Worm (Caenorhabditis elegans): Measurements from ENCODE around the gene K11D12.11.

Gene K11D12.11

ce11 chrV:5038449-5038848 lies 951 bp downstream of the K11D12.11 start:
- no peak for TF ChIP-seq ref-1 (GFP tag; conservative IDR thresholded peaks at IDR 0.05)
- TF ChIP-seq flt-1 (GFP tag; IDR thresholded peaks at IDR 0.05): no peak
- no peak for TF ChIP-seq ztf-23 (GFP tag; IDR thresholded peaks at IDR 0.05)
- no peak for TF ChIP-seq klf-2 (GFP tag; conservative IDR thresholded peaks at IDR 0.05)
- TF ChIP-seq tab-1 (GFP tag; IDR thresholded peaks at IDR 0.05): no peak
- TF ChIP-seq cog-1 (tag; optimal IDR thresholded peaks at IDR 0.05): no peak
- TF ChIP-seq T22C8.4 (GFP tag; IDR thresholded peaks at IDR 0.05): no peak
- TF ChIP-seq med-1 (GFP tag; optimal IDR thresholded peaks at IDR 0.05; ENCODE audit: insufficient read depth): no peak

DNA sequence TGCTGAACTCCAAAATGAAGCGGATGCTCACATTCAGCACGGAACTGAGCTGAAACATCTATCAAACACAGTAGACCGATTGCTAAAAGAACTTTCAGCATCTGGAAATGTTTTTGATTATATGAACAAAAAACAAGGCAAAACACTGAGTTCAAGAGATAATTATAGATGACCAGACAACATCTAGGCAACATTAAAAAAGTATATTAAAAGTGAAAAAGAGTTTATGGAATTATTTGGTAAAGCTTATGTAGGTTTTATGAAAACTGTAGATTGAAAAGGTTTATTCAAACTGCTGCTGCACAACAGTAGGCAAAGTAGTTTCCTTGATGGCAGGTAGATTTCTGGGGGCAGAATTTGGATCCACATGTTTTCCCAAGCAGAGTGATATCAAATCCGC lies 3.0 kb downstream of the K11D12.11 start, which contains the start of gene K11D12.7:
Gene K11D12.7 (minus strand): TSS at position 101 of the 400 bp plus-strand sequence.
- TF ChIP-seq ztf-23 (GFP tag; IDR thresholded peaks at IDR 0.05) (no peak), tab-1 (GFP tag; IDR thresholded peaks at IDR 0.05) (no peak), T22C8.4 (GFP tag; IDR thresholded peaks at IDR 0.05) (no peak), cog-1 (tag; optimal IDR thresholded peaks at IDR 0.05) (no peak), ref-1 (GFP tag; conservative IDR thresholded peaks at IDR 0.05) (no peak), flt-1 (GFP tag; IDR thresholded peaks at IDR 0.05) (no peak), klf-2 (GFP tag; conservative IDR thresholded peaks at IDR 0.05) (no peak), ztf-29 (GFP tag; IDR thresholded peaks at IDR 0.05) (no peak)

DNA sequence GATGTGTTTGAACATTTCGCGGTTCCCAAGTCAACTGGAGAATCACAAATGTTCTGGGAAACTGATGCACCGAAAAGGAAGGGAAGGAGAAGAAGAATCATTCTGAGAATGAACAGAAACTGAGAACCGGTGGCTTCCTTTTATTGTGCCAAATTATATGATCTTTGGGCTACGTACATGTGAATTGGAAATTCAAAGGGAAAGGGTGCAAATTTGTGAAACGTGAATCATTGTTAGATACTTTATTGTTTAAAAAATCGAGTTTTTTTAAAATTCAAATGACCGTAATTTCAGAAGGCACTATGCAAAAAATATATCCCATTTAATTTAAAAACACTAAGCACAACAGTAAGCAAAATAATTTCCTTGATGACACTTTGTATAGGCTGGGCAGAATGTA lies 4.3 kb downstream of the K11D12.11 start, which contains the start of gene K11D12.6:
Gene K11D12.6 (minus strand): TSS at position 101 of the 400 bp plus-strand sequence.
- TF ChIP-seq ref-1 (GFP tag; conservative IDR thresholded peaks at IDR 0.05) (no peak), flt-1 (GFP tag; IDR thresholded peaks at IDR 0.05) (no peak), klf-2 (GFP tag; conservative IDR thresholded peaks at IDR 0.05) (no peak), med-1 (GFP tag; optimal IDR thresholded peaks at IDR 0.05; ENCODE audit: insufficient read depth) (no peak), ztf-23 (GFP tag; IDR thresholded peaks at IDR 0.05) (no peak), ztf-29 (GFP tag; IDR thresholded peaks at IDR 0.05) (no peak), cog-1 (tag; optimal IDR thresholded peaks at IDR 0.05) (no peak), tab-1 (GFP tag; IDR thresholded peaks at IDR 0.05) (no peak), T22C8.4 (GFP tag; IDR thresholded peaks at IDR 0.05) (no peak)

- TF ChIP-seq ztf-23 (GFP tag; IDR thresholded peaks at IDR 0.05): no peak
Measured at ce11 chrV:5033099-5033498, 6.3 kb downstream of the K11D12.11 start, which contains the start of gene K11D12.13. Gene K11D12.13, plus strand, starts transcription at chrV:5033399.

DNA sequence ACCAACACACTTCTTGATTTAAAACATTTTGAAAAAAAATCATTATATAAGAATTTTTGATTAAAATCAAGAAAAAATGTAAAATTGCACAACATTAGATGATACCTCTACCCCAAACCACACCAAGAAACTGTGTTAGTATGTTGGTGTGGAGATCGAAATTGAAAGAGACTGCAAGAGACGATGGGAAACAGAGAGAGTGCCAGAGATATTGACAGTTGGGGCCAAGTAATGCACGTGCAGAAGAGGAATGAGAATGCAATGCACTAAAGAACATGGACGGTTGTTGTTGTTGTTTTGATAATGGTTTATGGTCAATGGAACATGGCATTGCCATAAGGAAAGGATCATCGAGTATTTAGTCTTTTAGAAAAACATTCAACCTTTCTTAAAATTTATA lies 7.2 kb downstream of the K11D12.11 start:
- TF ChIP-seq ztf-29 (GFP tag; IDR thresholded peaks at IDR 0.05): no peak
- TF ChIP-seq ztf-23 (GFP tag; IDR thresholded peaks at IDR 0.05): no peak
- no peak for TF ChIP-seq cog-1 (tag; optimal IDR thresholded peaks at IDR 0.05)
- no peak for TF ChIP-seq ref-1 (GFP tag; conservative IDR thresholded peaks at IDR 0.05)
- TF ChIP-seq med-1 (GFP tag; optimal IDR thresholded peaks at IDR 0.05; ENCODE audit: insufficient read depth): no peak
- no peak for TF ChIP-seq tab-1 (GFP tag; IDR thresholded peaks at IDR 0.05)

DNA sequence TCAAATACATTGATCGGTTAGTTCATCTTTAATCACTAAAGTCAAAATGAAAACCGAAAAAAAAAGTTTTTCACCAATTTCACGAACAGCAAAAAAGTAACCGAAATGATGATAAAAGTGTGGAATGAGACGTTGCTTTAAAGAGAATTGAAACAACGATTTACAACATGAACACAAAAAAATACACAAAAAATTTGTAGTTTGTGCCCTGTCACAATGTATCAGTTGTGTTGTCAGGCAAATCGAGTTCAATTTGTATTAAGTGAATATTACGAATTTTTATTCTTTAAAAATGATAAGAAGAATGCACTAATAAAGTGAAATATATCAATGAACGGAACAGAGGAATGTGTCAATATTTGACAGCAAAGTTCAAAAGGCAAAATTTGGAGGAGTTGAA lies 7.6 kb downstream of the K11D12.11 start:
- TF ChIP-seq med-1 (GFP tag; optimal IDR thresholded peaks at IDR 0.05; ENCODE audit: insufficient read depth): no peak
- no peak for TF ChIP-seq ref-1 (GFP tag; conservative IDR thresholded peaks at IDR 0.05)
- no peak for TF ChIP-seq ztf-23 (GFP tag; IDR thresholded peaks at IDR 0.05)
- no peak for TF ChIP-seq flt-1 (GFP tag; IDR thresholded peaks at IDR 0.05)
- no peak for TF ChIP-seq cog-1 (tag; optimal IDR thresholded peaks at IDR 0.05)
- TF ChIP-seq klf-2 (GFP tag; conservative IDR thresholded peaks at IDR 0.05): no peak
- TF ChIP-seq T22C8.4 (GFP tag; IDR thresholded peaks at IDR 0.05): no peak
- no peak for TF ChIP-seq tab-1 (GFP tag; IDR thresholded peaks at IDR 0.05)
- no peak for TF ChIP-seq ztf-29 (GFP tag; IDR thresholded peaks at IDR 0.05)

ce11 chrV:5030715-5031114 lies 8.7 kb downstream of the K11D12.11 start, which contains the start of gene swt-7:
Gene swt-7, minus strand, starts transcription at chrV:5030815.
- TF ChIP-seq ref-1 (GFP tag; conservative IDR thresholded peaks at IDR 0.05) (no peak), klf-2 (GFP tag; conservative IDR thresholded peaks at IDR 0.05) (no peak), T22C8.4 (GFP tag; IDR thresholded peaks at IDR 0.05) (no peak), ztf-23 (GFP tag; IDR thresholded peaks at IDR 0.05) (no peak), ztf-29 (GFP tag; IDR thresholded peaks at IDR 0.05) (no peak)

- TF ChIP-seq cog-1 (tag; optimal IDR thresholded peaks at IDR 0.05): no peak
- TF ChIP-seq tab-1 (GFP tag; IDR thresholded peaks at IDR 0.05): no peak
- TF ChIP-seq flt-1 (GFP tag; IDR thresholded peaks at IDR 0.05): no peak
- no peak for TF ChIP-seq ref-1 (GFP tag; conservative IDR thresholded peaks at IDR 0.05)
- no peak for TF ChIP-seq med-1 (GFP tag; optimal IDR thresholded peaks at IDR 0.05; ENCODE audit: insufficient read depth)
- TF ChIP-seq klf-2 (GFP tag; conservative IDR thresholded peaks at IDR 0.05): no peak
Measured at ce11 chrV:5030212-5030611, 9.2 kb downstream of the K11D12.11 start.

DNA sequence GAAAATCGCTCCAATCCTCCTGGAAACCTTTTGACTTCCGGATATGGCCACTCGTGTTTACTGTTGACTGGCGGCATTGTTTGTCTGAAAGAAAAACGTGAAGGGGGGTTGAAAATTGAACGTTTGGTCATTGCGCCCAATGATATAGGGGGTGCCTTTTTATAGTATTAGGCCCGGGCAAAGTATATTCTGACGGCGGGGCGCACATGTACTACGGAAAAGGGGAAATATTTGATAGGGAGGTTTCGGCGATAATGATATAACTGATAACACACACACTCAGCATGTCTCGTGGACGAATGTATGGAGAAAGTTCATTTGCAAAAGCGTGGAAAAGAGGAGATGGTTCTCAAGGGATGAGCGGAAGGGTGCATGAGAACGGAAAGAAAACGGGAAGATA lies 11.8 kb downstream of the K11D12.11 start, which contains the start of gene cpt-4:
Gene cpt-4 (minus strand): TSS at position 84 of the 400 bp plus-strand sequence.
- TF ChIP-seq flt-1 (GFP tag; IDR thresholded peaks at IDR 0.05) (no peak), ref-1 (GFP tag; conservative IDR thresholded peaks at IDR 0.05) (no peak), cog-1 (tag; optimal IDR thresholded peaks at IDR 0.05) (no peak), klf-2 (GFP tag; conservative IDR thresholded peaks at IDR 0.05) (no peak), med-1 (GFP tag; optimal IDR thresholded peaks at IDR 0.05; ENCODE audit: insufficient read depth) (no peak), ztf-23 (GFP tag; IDR thresholded peaks at IDR 0.05) (no peak)

DNA sequence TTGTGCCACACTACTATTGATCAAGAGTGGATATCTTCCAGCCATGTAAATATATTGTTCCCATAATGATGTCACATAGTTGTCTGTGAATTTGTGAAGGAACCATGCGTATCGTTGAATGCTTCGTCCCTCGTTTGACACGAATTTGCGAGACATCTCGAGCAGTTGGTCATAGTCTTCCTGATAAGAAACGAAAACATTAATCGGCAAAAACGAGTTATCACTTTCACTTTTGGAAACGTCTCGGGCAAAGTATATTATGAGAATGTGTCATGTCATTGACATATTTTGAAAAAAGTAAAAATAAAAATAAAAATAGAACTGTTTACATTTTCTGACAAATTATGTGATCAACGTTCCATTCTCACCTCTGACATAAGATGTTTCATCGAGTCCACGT lies 13.0 kb downstream of the K11D12.11 start:
- TF ChIP-seq T22C8.4 (GFP tag; IDR thresholded peaks at IDR 0.05): no peak

ce11 chrV:5023355-5023754 lies 16.0 kb downstream of the K11D12.11 start:
- TF ChIP-seq tab-1 (GFP tag; IDR thresholded peaks at IDR 0.05) (no peak), klf-2 (GFP tag; conservative IDR thresholded peaks at IDR 0.05) (no peak), ztf-29 (GFP tag; IDR thresholded peaks at IDR 0.05) (no peak), med-1 (GFP tag; optimal IDR thresholded peaks at IDR 0.05; ENCODE audit: insufficient read depth) (no peak), T22C8.4 (GFP tag; IDR thresholded peaks at IDR 0.05) (no peak), cog-1 (tag; optimal IDR thresholded peaks at IDR 0.05) (no peak), ref-1 (GFP tag; conservative IDR thresholded peaks at IDR 0.05) (no peak), flt-1 (GFP tag; IDR thresholded peaks at IDR 0.05) (no peak), ztf-23 (GFP tag; IDR thresholded peaks at IDR 0.05) (no peak)

All from whole organism, midembryonic.